Fruit fly (Drosophila melanogaster) ovary, adult (tissue): ENCODE data around the gene CG1074.

ENCODE experiments used
- CG17801 ChIP-seq: fragments of 200-800 bp; optimal IDR thresholded peaks from 2 replicates; lab custom pipeline; 2019; ENCODE audit warnings: missing biosample characterization, mild to moderate bottlenecking, missing genetic modification characterization, moderate library complexity; ENCODE audit not compliant: partially characterized antibody

Gene CG1074

dm6 chr3R:4433441-4434077, at the start of gene CG1074, which contains the start of gene eIF3a:
Gene CG1074 (plus strand): TSS chr3R:4433965.
Gene eIF3a (minus strand): TSS chr3R:4433895.
- peak; percentile 76 for TF ChIP-seq CG17801 (GFP tag; lab: Kevin White, UChicago)

dm6 chr3R:4387490-4387889, 46.3 kb upstream of the CG1074 start, which contains the start of gene tub:
Gene tub (plus strand): TSS chr3R:4387742.
- TF ChIP-seq CG17801 (GFP tag; lab: Kevin White, UChicago), result peak; percentile 14

dm6 chr3R:4390133-4390532, 43.6 kb upstream of the CG1074 start, which contains the start of gene CG14646:
Gene CG14646 (plus strand): TSS chr3R:4390366.
- no peak for TF ChIP-seq CG17801 (GFP tag; lab: Kevin White, UChicago)

dm6 chr3R:4394117-4394516, 39.6 kb upstream of the CG1074 start, which contains the start of gene CG34112:
Gene CG34112 (minus strand): TSS chr3R:4394259.
- peak; percentile 8 for TF ChIP-seq CG17801 (GFP tag; lab: Kevin White, UChicago)

- peak; percentile 93 for TF ChIP-seq CG17801 (GFP tag; lab: Kevin White, UChicago)
These were observed 38.8 kb upstream of the CG1074 start for dm6 chr3R:4394654-4395581.

dm6 chr3R:4397403-4398079, 36.2 kb upstream of the CG1074 start, which contains the start of gene CG9855:
Gene CG9855 (minus strand): TSS chr3R:4397875.
- TF ChIP-seq CG17801 (GFP tag; lab: Kevin White, UChicago), result no peak

- TF ChIP-seq CG17801 (GFP tag; lab: Kevin White, UChicago), result no peak
These were observed 33.8 kb upstream of the CG1074 start for dm6 chr3R:4399810-4400496.

- no peak for TF ChIP-seq CG17801 (GFP tag; lab: Kevin White, UChicago)
These were observed 33.3 kb upstream of the CG1074 start, which contains the start of gene CG14647 for dm6 chr3R:4400497-4400833. Gene CG14647 (plus strand): TSS chr3R:4400510.

dm6 chr3R:4401977-4402589, 31.7 kb upstream of the CG1074 start, which contains the start of gene CG9853:
Gene CG9853 (minus strand): TSS chr3R:4402027.
- TF ChIP-seq CG17801 (GFP tag; lab: Kevin White, UChicago), result no peak

dm6 chr3R:4402884-4403705, 30.7 kb upstream of the CG1074 start, which contains the start of gene lost:
Gene lost (plus strand): TSS chr3R:4403076.
- TF ChIP-seq CG17801 (GFP tag; lab: Kevin White, UChicago), result peak; percentile 62

- no peak for TF ChIP-seq CG17801 (GFP tag; lab: Kevin White, UChicago)
These were observed 29.9 kb upstream of the CG1074 start for dm6 chr3R:4403706-4404392.

dm6 chr3R:4407325-4407724, 26.4 kb upstream of the CG1074 start:
- no peak for TF ChIP-seq CG17801 (GFP tag; lab: Kevin White, UChicago)
